Fruit fly (Drosophila melanogaster) whole organism, embryonic: ENCODE results near the gene Obp83g.

Experiments used
- Aef1 ChIP-seq: fragments of 200-800 bp; sonication (Bioruptor generic); IDR thresholded peaks from 3 replicates; pipeline ENCODE4 v1.3.6; 2022; ENCODE audit warnings: missing biosample characterization, missing genetic modification characterization
- CG10431 ChIP-seq: fragments of 200-800 bp; sonication (Bioruptor generic); optimal IDR thresholded peaks from 3 replicates; lab custom pipeline; 2018; ENCODE audit warnings: missing biosample characterization, mild to moderate bottlenecking, missing genetic modification characterization
- CG10462 ChIP-seq: fragments of 200-800 bp; sonication (Bioruptor generic); optimal IDR thresholded peaks from 2 replicates; lab custom pipeline; 2016; ENCODE audit warnings: missing biosample characterization, missing genetic modification characterization
- CG10543 ChIP-seq: fragments of 200-800 bp; sonication (Bioruptor generic); optimal IDR thresholded peaks from 3 replicates; lab custom pipeline; 2017; ENCODE audit warnings: missing biosample characterization, mild to moderate bottlenecking, missing genetic modification characterization, moderate library complexity
- CG11560 ChIP-seq: fragments of 200-800 bp; sonication (Bioruptor generic); IDR thresholded peaks from 3 replicates; pipeline ENCODE4 v1.3.6; 2022; ENCODE audit warnings: missing biosample characterization, missing genetic modification characterization
- CG12769 ChIP-seq: fragments of 200-800 bp; sonication (Bioruptor generic); optimal IDR thresholded peaks from 2 replicates; lab custom pipeline; 2019; ENCODE audit warnings: missing biosample characterization, mild to moderate bottlenecking, missing genetic modification characterization, moderate library complexity
- CG14014 ChIP-seq: fragments of 200-800 bp; sonication (Bioruptor generic); IDR thresholded peaks from 2 replicates; pipeline ENCODE4 v1.3.6; 2022; ENCODE audit warnings: missing biosample characterization, missing genetic modification characterization
- CG14441 ChIP-seq: fragments of 200-800 bp; sonication (Bioruptor generic); IDR thresholded peaks from 2 replicates; pipeline ENCODE4 v1.3.6; 2022; ENCODE audit warnings: missing biosample characterization, missing genetic modification characterization
- CG15269 ChIP-seq: fragments of 200-800 bp; sonication (Bioruptor generic); optimal IDR thresholded peaks from 2 replicates; lab custom pipeline; 2018; ENCODE audit warnings: missing biosample characterization, mild to moderate bottlenecking, missing genetic modification characterization, moderate library complexity
- CG18619 ChIP-seq: fragments of 200-800 bp; sonication (Bioruptor generic); optimal IDR thresholded peaks from 3 replicates; lab custom pipeline; 2017; ENCODE audit warnings: missing biosample characterization, mild to moderate bottlenecking, missing genetic modification characterization
- CG2129 ChIP-seq: fragments of 200-800 bp; sonication (Bioruptor generic); IDR thresholded peaks from 2 replicates; pipeline ENCODE4 v1.3.6; 2022; ENCODE audit warnings: missing biosample characterization, missing genetic modification characterization; ENCODE audit not compliant: partially characterized antibody
- CG3065 ChIP-seq: fragments of 200-800 bp; sonication (Bioruptor generic); optimal IDR thresholded peaks from 2 replicates; lab custom pipeline; 2016; ENCODE audit warnings: missing biosample characterization, missing genetic modification characterization
- CG32767 ChIP-seq: fragments of 200-800 bp; sonication (Bioruptor generic); IDR thresholded peaks from 2 replicates; pipeline ENCODE4 v1.3.6; 2022; ENCODE audit warnings: missing biosample characterization, missing genetic modification characterization
- CG3281 ChIP-seq: fragments of 200-800 bp; sonication (Bioruptor generic); optimal IDR thresholded peaks from 3 replicates; lab custom pipeline; 2017; ENCODE audit warnings: missing biosample characterization, mild to moderate bottlenecking, missing genetic modification characterization
- CG3726 ChIP-seq: fragments of 200-800 bp; sonication (Bioruptor generic); IDR thresholded peaks from 3 replicates; pipeline ENCODE4, ENCODE4 v1.3.6; 2022; ENCODE audit warnings: missing biosample characterization, missing genetic modification characterization
- CG42726 ChIP-seq: fragments of 200-800 bp; sonication (Bioruptor generic); IDR thresholded peaks from 2 replicates; pipeline ENCODE4 v1.3.6; 2022; ENCODE audit warnings: missing biosample characterization, missing genetic modification characterization; ENCODE audit not compliant: partially characterized antibody
- CG6254 ChIP-seq: fragments of 200-800 bp; sonication (Bioruptor generic); optimal IDR thresholded peaks from 3 replicates; lab custom pipeline; 2017; ENCODE audit warnings: mild to moderate bottlenecking, missing biosample characterization, missing genetic modification reagents, missing genetic modification characterization
- CG6765 ChIP-seq: fragments of 200-800 bp; sonication (Bioruptor generic); optimal IDR thresholded peaks from 3 replicates; lab custom pipeline; 2017; ENCODE audit warnings: missing biosample characterization, mild to moderate bottlenecking, missing genetic modification characterization
- CG9437 ChIP-seq: fragments of 200-800 bp; sonication (Bioruptor generic); optimal IDR thresholded peaks from 2 replicates; lab custom pipeline; 2018; ENCODE audit warnings: missing biosample characterization, mild to moderate bottlenecking, missing genetic modification characterization
- CG9932 ChIP-seq: fragments of 200-800 bp; sonication (Bioruptor generic); IDR thresholded peaks from 2 replicates; pipeline ENCODE4 v1.3.6; 2022; ENCODE audit warnings: missing biosample characterization, missing genetic modification characterization
- Dbx ChIP-seq: fragments of 200-800 bp; sonication (Bioruptor generic); IDR thresholded peaks from 3 replicates; pipeline ENCODE4 v1.3.6; 2022; ENCODE audit warnings: missing biosample characterization, missing genetic modification characterization
- ERR ChIP-seq: fragments of 200-800 bp; sonication (Bioruptor generic); optimal IDR thresholded peaks from 2 replicates; lab custom pipeline; 2016; ENCODE audit warnings: missing biosample characterization, missing genetic modification characterization
- Elba2 ChIP-seq: fragments of 200-800 bp; sonication (Bioruptor generic); optimal IDR thresholded peaks from 3 replicates; lab custom pipeline; 2016; ENCODE audit warnings: missing biosample characterization, missing genetic modification characterization
- Ets65A ChIP-seq: fragments of 200-800 bp; sonication (Bioruptor generic); peaks from one replicate; lab custom pipeline; 2016; ENCODE audit warnings: missing biosample characterization, missing genetic modification characterization
- HLH4C ChIP-seq: fragments of 200-800 bp; sonication (Bioruptor generic); IDR thresholded peaks from 3 replicates; pipeline ENCODE4 v1.3.6; 2022; ENCODE audit warnings: missing biosample characterization, missing genetic modification characterization; ENCODE audit not compliant: partially characterized antibody
- HLH54F ChIP-seq: fragments of 200-800 bp; sonication (Bioruptor generic); optimal IDR thresholded peaks from 3 replicates; lab custom pipeline; 2016; ENCODE audit warnings: missing biosample characterization, missing genetic modification characterization
- Lim3 ChIP-seq: fragments of 200-800 bp; sonication (Bioruptor generic); IDR thresholded peaks from 2 replicates; pipeline ENCODE4 v1.3.6; 2022; ENCODE audit warnings: missing biosample characterization, missing genetic modification characterization
- Oaz ChIP-seq: fragments of 200-800 bp; sonication (Bioruptor generic); IDR thresholded peaks from 2 replicates; pipeline ENCODE4 v1.3.6; 2022; ENCODE audit warnings: missing biosample characterization, missing genetic modification characterization
- TFAM ChIP-seq: fragments of 200-800 bp; sonication (Bioruptor generic); optimal IDR thresholded peaks from 2 replicates; lab custom pipeline; 2017; ENCODE audit warnings: missing biosample characterization, missing genetic modification characterization, inconsistent platforms
- ara ChIP-seq: fragments of 200-800 bp; sonication (Bioruptor generic); IDR thresholded peaks from 2 replicates; pipeline ENCODE4 v1.3.6; 2022; ENCODE audit warnings: missing biosample characterization, missing genetic modification characterization
- bcd ChIP-seq: fragments of 200-800 bp; sonication (Bioruptor generic); optimal IDR thresholded peaks from 2 replicates; lab custom pipeline; 2017; ENCODE audit warnings: missing biosample characterization, mild to moderate bottlenecking, missing genetic modification characterization
- caup ChIP-seq: fragments of 200-800 bp; sonication (Bioruptor generic); optimal IDR thresholded peaks from 3 replicates; lab custom pipeline; 2017; ENCODE audit warnings: missing biosample characterization, mild to moderate bottlenecking, missing genetic modification characterization, moderate library complexity; ENCODE audit not compliant: severe bottlenecking
- dati ChIP-seq: fragments of 200-800 bp; sonication (Bioruptor generic); IDR thresholded peaks from 2 replicates; pipeline ENCODE4 v1.3.6; 2022; ENCODE audit warnings: missing biosample characterization, missing genetic modification characterization
- her ChIP-seq: fragments of 200-800 bp; sonication (Bioruptor generic); optimal IDR thresholded peaks from 2 replicates; lab custom pipeline; 2016; ENCODE audit warnings: missing biosample characterization, missing genetic modification characterization
- hkb ChIP-seq, 2 experiments: fragments of 200-800 bp in 1 of 2; fragments of >200 bp in 1 of 2; sonication (Bioruptor generic) in 1 of 2; IDR thresholded peaks in 1 of 2; optimal IDR thresholded peaks in 1 of 2; 2 replicates each; pipeline versions ENCODE4 v1.3.6 to Lab custom; 2017 to 2022; ENCODE audit warnings: missing biosample characterization in 1 of 2, missing genetic modification characterization in 1 of 2
- inv ChIP-seq: fragments of 200-800 bp; sonication (Bioruptor generic); IDR thresholded peaks from 2 replicates; pipeline ENCODE4 v1.3.6; 2022; ENCODE audit warnings: missing biosample characterization, missing genetic modification characterization; ENCODE audit not compliant: partially characterized antibody
- kay ChIP-seq: fragments of 200-800 bp; sonication (Bioruptor generic); optimal IDR thresholded peaks from 2 replicates; lab custom pipeline; 2016; ENCODE audit warnings: missing biosample characterization, missing genetic modification characterization
- klu ChIP-seq: fragments of 200-800 bp; sonication (Bioruptor generic); IDR thresholded peaks from 2 replicates; pipeline ENCODE4 v1.3.6; 2022; ENCODE audit warnings: missing biosample characterization, missing genetic modification characterization
- nom ChIP-seq: fragments of 200-800 bp; sonication (Bioruptor generic); optimal IDR thresholded peaks from 2 replicates; lab custom pipeline; 2017; ENCODE audit warnings: missing biosample characterization, missing genetic modification characterization, mild to moderate bottlenecking, moderate library complexity, missing genetic modification reagents
- peb ChIP-seq: fragments of 200-800 bp; sonication (Bioruptor generic); IDR thresholded peaks from 2 replicates; pipeline ENCODE4 v1.3.6; 2022; ENCODE audit warnings: missing biosample characterization, missing genetic modification characterization
- pfk ChIP-seq: fragments of 200-800 bp; sonication (Bioruptor generic); optimal IDR thresholded peaks from 2 replicates; lab custom pipeline; 2018; ENCODE audit warnings: missing biosample characterization, mild to moderate bottlenecking, missing genetic modification characterization, moderate library complexity
- pho ChIP-seq: fragments of 200-800 bp; sonication (Bioruptor generic); optimal IDR thresholded peaks from 2 replicates; lab custom pipeline; 2016; ENCODE audit warnings: missing biosample characterization, missing genetic modification characterization
- rib ChIP-seq: fragments of 200-800 bp; sonication (Bioruptor generic); IDR thresholded peaks from 2 replicates; pipeline ENCODE4 v1.3.6; 2022; ENCODE audit warnings: missing biosample characterization, missing genetic modification characterization
- seq ChIP-seq: fragments of 200-800 bp; sonication (Bioruptor generic); IDR thresholded peaks from 2 replicates; pipeline ENCODE4 v1.3.6; 2022; ENCODE audit warnings: missing biosample characterization, missing genetic modification characterization
- sim ChIP-seq: fragments of 200-800 bp; sonication (Bioruptor generic); IDR thresholded peaks from 2 replicates; pipeline ENCODE4 v1.3.6; 2022; ENCODE audit warnings: missing biosample characterization, missing genetic modification characterization
- slou ChIP-seq: fragments of 200-800 bp; sonication (Bioruptor generic); optimal IDR thresholded peaks from 3 replicates; lab custom pipeline; 2016; ENCODE audit warnings: missing biosample characterization, missing genetic modification characterization
- slp2 ChIP-seq: fragments of 200-800 bp; sonication (Bioruptor generic); optimal IDR thresholded peaks from 2 replicates; lab custom pipeline; 2016; ENCODE audit warnings: missing biosample characterization, missing genetic modification characterization
- stwl ChIP-seq: fragments of 200-800 bp; sonication (Bioruptor generic); optimal IDR thresholded peaks from 3 replicates; lab custom pipeline; 2018; ENCODE audit warnings: missing biosample characterization, mild to moderate bottlenecking, missing genetic modification characterization, moderate library complexity
- toy ChIP-seq: fragments of 200-800 bp; sonication (Bioruptor generic); IDR thresholded peaks from 2 replicates; pipeline ENCODE4 v1.3.6; 2022; ENCODE audit warnings: missing biosample characterization, missing genetic modification characterization
- ttk ChIP-seq: fragments of 200-800 bp; sonication (Bioruptor generic); IDR thresholded peaks from 2 replicates; pipeline ENCODE4 v2.1.2; 2022; ENCODE audit warnings: missing biosample characterization, missing genetic modification characterization

Obp83g gene

dm6 chr3R:6112252-6112995, at the start of gene Obp83g (continued):
- TF ChIP-seq bcd (GFP tag; lab: Kevin White, UChicago) (peak; percentile 40), CG9932 (GFP tag; lab: Robert Waterston, UW) (peak; percentile 81), inv (GFP tag; lab: Robert Waterston, UW) (no peak), pho (no peak), CG2129 (GFP tag; lab: Robert Waterston, UW) (no peak), ara (GFP tag; lab: Robert Waterston, UW) (no peak), CG6254 (GFP tag; lab: Kevin White, UChicago) (no peak), CG18619 (GFP tag; lab: Kevin White, UChicago) (peak; percentile 30), CG10543 (GFP tag; lab: Kevin White, UChicago) (peak; percentile 51), CG15269 (peak; percentile 49), slp2 (GFP tag; lab: Kevin White, UChicago) (no peak), slou (GFP tag; lab: Kevin White, UChicago) (no peak), CG12769 (tag; lab: Kevin White, UChicago) (peak; percentile 64), toy (GFP tag; lab: Robert Waterston, UW) (no peak), HLH54F (GFP tag; lab: Kevin White, UChicago) (peak; percentile 36), Oaz (GFP tag; lab: Robert Waterston, UW) (0 out of 2 replicates have a peak, but pooled peaks have one; percentile 7), seq (GFP tag; lab: Robert Waterston, UW) (0 out of 2 replicates have a peak, but pooled peaks have one; percentile 8), rib (no peak), CG3281 (GFP tag; lab: Kevin White, UChicago) (peak; percentile 66), her (GFP tag; lab: Kevin White, UChicago) (no peak), ttk (GFP tag; lab: Robert Waterston, UW) (peak; percentile 42; the same call in 1 of the 2 replicates), CG14014 (GFP tag; lab: Robert Waterston, UW) (no peak), CG10431 (no peak), Ets65A (GFP tag; lab: Kevin White, UChicago) (peak; percentile 11), peb (GFP tag; lab: Robert Waterston, UW) (no peak), HLH4C (GFP tag; lab: Robert Waterston, UW) (no peak), CG3726 (GFP tag; lab: Robert Waterston, UW) (no peak), stwl (tag; lab: Kevin White, UChicago) (no peak), nom (GFP tag; lab: Kevin White, UChicago) (peak; percentile 72), CG9437 (no peak), Aef1 (GFP tag; lab: Robert Waterston, UW) (no peak), Lim3 (no peak), hkb (optimal IDR thresholded peaks at IDR 0.05; lab: Kevin White, UChicago) (no peak), hkb (GFP tag; IDR thresholded peaks at IDR 0.05; lab: Robert Waterston, UW) (no peak), Elba2 (GFP tag; lab: Kevin White, UChicago) (no peak), kay (GFP tag; lab: Kevin White, UChicago) (no peak), dati (GFP tag; lab: Robert Waterston, UW) (no peak), CG3065 (GFP tag; lab: Kevin White, UChicago) (no peak), klu (GFP tag; lab: Robert Waterston, UW) (no peak), CG32767 (GFP tag; lab: Robert Waterston, UW) (peak; percentile 55; the same call in 1 of the 2 replicates), CG42726 (GFP tag; lab: Robert Waterston, UW) (no peak), Dbx (GFP tag; lab: Robert Waterston, UW) (no peak), ERR (GFP tag; lab: Kevin White, UChicago) (no peak), sim (no peak), CG14441 (GFP tag; lab: Robert Waterston, UW) (no peak), pfk (GFP tag; lab: Kevin White, UChicago) (no peak), CG6765 (GFP tag; lab: Kevin White, UChicago) (peak; percentile 18), CG11560 (tag; lab: Robert Waterston, UW) (no peak), CG10462 (GFP tag; lab: Kevin White, UChicago) (no peak), TFAM (GFP tag; lab: Kevin White, UChicago) (no peak), caup (GFP tag; lab: Kevin White, UChicago) (no peak)
